Fruit fly (Drosophila melanogaster): Measurements from ENCODE around the gene chinmo.

chinmo gene

DNA sequence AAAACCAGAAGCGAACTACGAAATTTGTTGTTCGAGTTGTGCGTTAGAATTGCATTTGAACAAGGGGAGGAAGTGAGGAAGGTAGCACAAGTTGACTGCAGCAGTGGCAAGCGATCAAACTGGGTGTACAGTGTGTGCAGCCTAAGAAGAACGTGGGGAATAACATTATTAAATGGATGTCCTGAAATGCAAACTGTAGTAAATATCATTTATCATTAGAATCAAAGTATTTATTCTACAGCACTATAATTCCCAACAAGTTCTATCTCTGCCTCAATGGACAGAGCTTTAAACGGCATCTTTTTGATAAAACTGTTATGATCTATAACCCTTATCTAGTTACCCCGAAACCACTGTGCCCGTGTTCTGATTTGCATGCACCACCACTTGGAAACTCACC, 4.6 kb upstream of the chinmo start (continued):
- TF ChIP-seq chn (GFP tag; optimal IDR thresholded peaks at IDR 0.05) = no peak
- peak; percentile 24 for TF ChIP-seq CG8089 (GFP tag; optimal IDR thresholded peaks at IDR 0.05)
- peak; percentile 8 for TF ChIP-seq CG10209 (GFP tag; optimal IDR thresholded peaks at IDR 0.05)
- no peak for TF ChIP-seq bab2 (GFP tag; optimal IDR thresholded peaks at IDR 0.05)
- no peak for TF ChIP-seq h (optimal IDR thresholded peaks at IDR 0.05)
- TF ChIP-seq HHEX (GFP tag; optimal IDR thresholded peaks at IDR 0.05) = no peak
- no peak for TF ChIP-seq CG6765 (GFP tag; optimal IDR thresholded peaks at IDR 0.05)
- TF ChIP-seq CG42726 (GFP tag; IDR thresholded peaks at IDR 0.05; ENCODE audit: partially characterized antibody) = no peak
- no peak for TF ChIP-seq CG15011 (GFP tag; optimal IDR thresholded peaks at IDR 0.05)
- TF ChIP-seq fu2 (GFP tag; optimal IDR thresholded peaks at IDR 0.05) = no peak
- no peak for TF ChIP-seq trh (GFP tag; optimal IDR thresholded peaks at IDR 0.05)
- TF ChIP-seq ssp (GFP tag; IDR thresholded peaks at IDR 0.05) = peak; percentile 40; the same call in 1 of the 2 replicates
- peak; percentile 29 for TF ChIP-seq CoRest (tag; optimal IDR thresholded peaks at IDR 0.05)
- no peak for TF ChIP-seq CG6791 (GFP tag; IDR thresholded peaks at IDR 0.05; ENCODE audit: partially characterized antibody)
- peak; percentile 13 for TF ChIP-seq oc (tag; optimal IDR thresholded peaks at IDR 0.05)
- no peak for TF ChIP-seq CG2116 (GFP tag; optimal IDR thresholded peaks at IDR 0.05)
- TF ChIP-seq HmgD (GFP tag; optimal IDR thresholded peaks at IDR 0.05) = no peak
- TF ChIP-seq kni (GFP tag; optimal IDR thresholded peaks at IDR 0.05) = peak; percentile 51
- peak; percentile 45 for TF ChIP-seq CG6254 (GFP tag; optimal IDR thresholded peaks at IDR 0.05)
- TF ChIP-seq CG6175 (GFP tag; IDR thresholded peaks at IDR 0.05) = no peak
- TF ChIP-seq nerfin-2 (GFP tag; IDR thresholded peaks at IDR 0.05; ENCODE audit: partially characterized antibody) = no peak
- TF ChIP-seq mld (GFP tag; IDR thresholded peaks at IDR 0.05; ENCODE audit: partially characterized antibody) = no peak
- no peak for TF ChIP-seq tx (GFP tag; optimal IDR thresholded peaks at IDR 0.05)
- TF ChIP-seq CrebB (tag; optimal IDR thresholded peaks at IDR 0.05) = no peak
- no peak for TF ChIP-seq Fer3 (tag; optimal IDR thresholded peaks at IDR 0.05)
- TF ChIP-seq CkIIα-i1 (GFP tag; IDR thresholded peaks at IDR 0.05) = no peak
- TF ChIP-seq CG17568 (GFP tag; optimal IDR thresholded peaks at IDR 0.05) = no peak
- TF ChIP-seq CG2129 (GFP tag; IDR thresholded peaks at IDR 0.05; ENCODE audit: partially characterized antibody) = no peak
- no peak for TF ChIP-seq hbn (GFP tag; IDR thresholded peaks at IDR 0.05; ENCODE audit: partially characterized antibody)
- TF ChIP-seq cad (GFP tag; optimal IDR thresholded peaks at IDR 0.05) = no peak
- TF ChIP-seq CG33557 (GFP tag; optimal IDR thresholded peaks at IDR 0.05) = no peak
- no peak for TF ChIP-seq jing (GFP tag; optimal IDR thresholded peaks at IDR 0.05)
- TF ChIP-seq Asciz (GFP tag; optimal IDR thresholded peaks at IDR 0.05) = peak; percentile 49
- TF ChIP-seq Trl (optimal IDR thresholded peaks at IDR 0.05) = no peak
- TF ChIP-seq Trl (GFP tag; optimal IDR thresholded peaks at IDR 0.05) = no peak
- TF ChIP-seq Xrp1 (GFP tag; IDR thresholded peaks at IDR 0.05) = peak; percentile 63; the same call in 1 of the 2 replicates
- no peak for TF ChIP-seq ftz-f1 (GFP tag; optimal IDR thresholded peaks at IDR 0.05)
- TF ChIP-seq TFAM (GFP tag; optimal IDR thresholded peaks at IDR 0.05) = no peak
- TF ChIP-seq Taf1 (GFP tag; IDR thresholded peaks at IDR 0.05) = no peak
- no peak for TF ChIP-seq Kr (GFP tag; optimal IDR thresholded peaks at IDR 0.05)
- TF ChIP-seq seq (GFP tag; IDR thresholded peaks at IDR 0.05) = 0 out of 2 replicates have a peak, but pooled peaks have one; percentile 29
- TF ChIP-seq zen2 (GFP tag; IDR thresholded peaks at IDR 0.05; ENCODE audit: partially characterized antibody) = no peak
- peak; percentile 58 for TF ChIP-seq gem (tag; optimal IDR thresholded peaks at IDR 0.05)
- no peak for TF ChIP-seq pnt (GFP tag; optimal IDR thresholded peaks at IDR 0.05)
- no peak for TF ChIP-seq CG5245 (GFP tag; optimal IDR thresholded peaks at IDR 0.05)
- TF ChIP-seq bcd (GFP tag; optimal IDR thresholded peaks at IDR 0.05) = peak; percentile 9
- TF ChIP-seq Vsx1 (GFP tag; optimal IDR thresholded peaks at IDR 0.05) = no peak
- TF ChIP-seq CG17361 (GFP tag; IDR thresholded peaks at IDR 0.05) = peak; percentile 54; the same call in 2 of the 3 replicates
- TF ChIP-seq tio (GFP tag; optimal IDR thresholded peaks at IDR 0.05) = no peak
- TF ChIP-seq CG6683 (GFP tag; optimal IDR thresholded peaks at IDR 0.05) = no peak
- no peak for TF ChIP-seq CG12071 (GFP tag; optimal IDR thresholded peaks at IDR 0.05)
